Worm (Caenorhabditis elegans): Measurements from ENCODE around the gene Y46G5A.34.

DNA sequence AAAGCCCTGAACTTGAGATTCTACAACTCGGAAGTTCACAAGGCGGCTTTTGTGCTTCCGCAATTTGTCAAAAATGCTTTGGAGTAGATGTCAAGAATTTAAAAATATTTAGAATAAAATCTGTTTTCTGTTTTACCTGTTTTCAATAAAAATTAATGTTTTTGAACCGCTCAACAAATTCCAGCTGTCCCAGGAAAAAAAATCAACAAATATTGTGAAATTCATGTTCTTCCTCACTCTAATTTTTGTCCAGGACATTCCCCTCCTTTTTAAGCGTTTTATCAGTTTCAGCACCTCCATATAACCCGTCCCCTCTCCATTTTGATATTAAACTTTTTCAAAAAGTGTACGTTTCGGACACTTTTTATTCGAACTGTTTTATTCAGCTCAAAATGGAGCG is 34.2 kb downstream of the Y46G5A.34 start, which contains the start of gene Y46G5A.20:
- TF ChIP-seq T22C8.4 (GFP tag; IDR thresholded peaks at IDR 0.05) (no peak), tab-1 (GFP tag; IDR thresholded peaks at IDR 0.05) (no peak), ztf-23 (GFP tag; IDR thresholded peaks at IDR 0.05) (no peak), flt-1 (GFP tag; IDR thresholded peaks at IDR 0.05) (no peak), ztf-29 (GFP tag; IDR thresholded peaks at IDR 0.05) (no peak), med-1 (GFP tag; optimal IDR thresholded peaks at IDR 0.05; ENCODE audit: insufficient read depth) (no peak), klf-2 (GFP tag; conservative IDR thresholded peaks at IDR 0.05) (no peak)
